Worm (Caenorhabditis elegans) whole organism, L4/young adult: ENCODE data around the gene C38D4.10.

Source experiments
- W03F9.2 ChIP-seq: fragments of 150-350 bp; optimal IDR thresholded peaks from 2 replicates; lab custom pipeline; 2014; ENCODE audit warnings: missing biosample characterization, missing genetic modification characterization
- him-1 ChIP-seq: sonication (generic microtip); optimal IDR thresholded peaks from 2 replicates; lab custom pipeline; 2016; ENCODE audit warnings: missing genotype, missing genetic modification reagents, missing genetic modification characterization, missing compliant biosample characterization

ce11 chrIII:4745934-4746333 is 36.4 kb upstream of the C38D4.10 start, which contains the start of gene F17C8.6:
- TF ChIP-seq him-1 (tag; lab: Kevin White, UChicago), result no peak
- TF ChIP-seq W03F9.2 (tag; lab: Kevin White, UChicago), result no peak
